Fruit fly (Drosophila melanogaster) whole organism, embryonic: ENCODE data around the gene VGlut.

Experiments used
- Aef1 ChIP-seq: fragments of 200-800 bp; sonication (Bioruptor generic); IDR thresholded peaks from 3 replicates; pipeline ENCODE4 v1.3.6; 2022; ENCODE audit warnings: missing biosample characterization, missing genetic modification characterization
- Atf-2 ChIP-seq: fragments of 200-800 bp; sonication (Bioruptor generic); optimal IDR thresholded peaks from 2 replicates; lab custom pipeline; 2016; ENCODE audit warnings: missing biosample characterization, missing genetic modification characterization
- Atf3 ChIP-seq: fragments of 200-800 bp; sonication (Bioruptor generic); optimal IDR thresholded peaks from 3 replicates; lab custom pipeline; 2016; ENCODE audit warnings: missing biosample characterization, missing genetic modification characterization
- B-H2 ChIP-seq: fragments of 200-800 bp; sonication (Bioruptor generic); optimal IDR thresholded peaks from 2 replicates; lab custom pipeline; 2018; ENCODE audit warnings: missing biosample characterization, mild to moderate bottlenecking, missing genetic modification characterization
- Bgb ChIP-seq: fragments of 200-800 bp; sonication (Bioruptor generic); IDR thresholded peaks from 2 replicates; pipeline ENCODE4 v1.3.6; 2022; ENCODE audit warnings: missing biosample characterization, missing genetic modification characterization; ENCODE audit not compliant: partially characterized antibody
- CG11247 ChIP-seq: fragments of 200-800 bp; sonication (Bioruptor generic); IDR thresholded peaks from 2 replicates; pipeline ENCODE4 v1.3.6; 2022; ENCODE audit warnings: missing biosample characterization, missing genetic modification characterization
- CG11696 ChIP-seq: fragments of 200-800 bp; sonication (Bioruptor generic); IDR thresholded peaks from 2 replicates; pipeline ENCODE4 v1.3.6; 2022; ENCODE audit warnings: missing biosample characterization, missing genetic modification characterization
- CG12071 ChIP-seq: fragments of 200-800 bp; sonication (Bioruptor generic); optimal IDR thresholded peaks from 3 replicates; lab custom pipeline; 2018; ENCODE audit warnings: missing biosample characterization, mild to moderate bottlenecking, missing genetic modification characterization
- CG12236 ChIP-seq: fragments of 200-800 bp; sonication (Bioruptor generic); optimal IDR thresholded peaks from 2 replicates; lab custom pipeline; 2016; ENCODE audit warnings: missing biosample characterization, missing genetic modification characterization
- CG13296 ChIP-seq: fragments of 200-800 bp; sonication (Bioruptor generic); optimal IDR thresholded peaks from 3 replicates; lab custom pipeline; 2018; ENCODE audit warnings: missing biosample characterization, mild to moderate bottlenecking, missing genetic modification characterization
- CG13775 ChIP-seq: fragments of 200-800 bp; sonication (Bioruptor generic); optimal IDR thresholded peaks from 3 replicates; lab custom pipeline; 2017; ENCODE audit warnings: missing biosample characterization, mild to moderate bottlenecking, missing genetic modification characterization
- CG14710 ChIP-seq: fragments of 200-800 bp; sonication (Bioruptor generic); optimal IDR thresholded peaks from 3 replicates; lab custom pipeline; 2019; ENCODE audit warnings: missing biosample characterization, mild to moderate bottlenecking, missing genetic modification characterization, moderate library complexity
- CG1603 ChIP-seq: fragments of 200-800 bp; sonication (Bioruptor generic); optimal IDR thresholded peaks from 2 replicates; lab custom pipeline; 2019; ENCODE audit warnings: missing biosample characterization, mild to moderate bottlenecking, missing genetic modification characterization, moderate library complexity
- CG17385 ChIP-seq: fragments of 200-800 bp; sonication (Bioruptor generic); optimal IDR thresholded peaks from 3 replicates; lab custom pipeline; 2018; ENCODE audit warnings: missing biosample characterization, mild to moderate bottlenecking, missing genetic modification characterization
- CG17829 ChIP-seq: fragments of 200-800 bp; optimal IDR thresholded peaks from 2 replicates; lab custom pipeline; 2019; ENCODE audit warnings: missing biosample characterization, mild to moderate bottlenecking, missing genetic modification characterization, moderate library complexity
- CG18764 ChIP-seq: fragments of 200-800 bp; sonication (Bioruptor generic); optimal IDR thresholded peaks from 3 replicates; lab custom pipeline; 2016; ENCODE audit warnings: missing biosample characterization, missing genetic modification characterization
- CG2199 ChIP-seq: fragments of 200-800 bp; sonication (Bioruptor generic); IDR thresholded peaks from 3 replicates; pipeline ENCODE4 v1.3.6; 2022; ENCODE audit warnings: missing biosample characterization, missing genetic modification characterization
- CG2889 ChIP-seq: fragments of 200-800 bp; sonication (Bioruptor generic); IDR thresholded peaks from 3 replicates; pipeline ENCODE4 v1.3.6; 2022; ENCODE audit warnings: missing biosample characterization, missing genetic modification characterization
- CG31388 ChIP-seq: fragments of 200-800 bp; sonication (Bioruptor generic); optimal IDR thresholded peaks from 2 replicates; lab custom pipeline; 2016; ENCODE audit warnings: missing biosample characterization, missing genetic modification characterization
- CG32767 ChIP-seq: fragments of 200-800 bp; sonication (Bioruptor generic); IDR thresholded peaks from 2 replicates; pipeline ENCODE4 v1.3.6; 2022; ENCODE audit warnings: missing biosample characterization, missing genetic modification characterization
- CG4328 ChIP-seq: fragments of 200-800 bp; sonication (Bioruptor generic); optimal IDR thresholded peaks from 3 replicates; lab custom pipeline; 2017; ENCODE audit warnings: missing biosample characterization, missing genetic modification reagents, missing genetic modification characterization
- CG4854 ChIP-seq: fragments of 200-800 bp; sonication (Bioruptor generic); optimal IDR thresholded peaks from 2 replicates; lab custom pipeline; 2016; ENCODE audit warnings: missing biosample characterization, missing genetic modification characterization, inconsistent platforms
- CG6689 ChIP-seq: fragments of 200-800 bp; sonication (Bioruptor generic); IDR thresholded peaks from 2 replicates; pipeline ENCODE4 v1.3.6; 2022; ENCODE audit warnings: missing biosample characterization, missing genetic modification characterization
- CG6854 ChIP-seq: fragments of 200-800 bp; sonication (Bioruptor generic); optimal IDR thresholded peaks from 3 replicates; lab custom pipeline; 2017; ENCODE audit warnings: missing biosample characterization, mild to moderate bottlenecking, missing genetic modification characterization
- CG7372 ChIP-seq: fragments of 200-800 bp; sonication (Bioruptor generic); IDR thresholded peaks from 2 replicates; pipeline ENCODE4 v1.3.6; 2022; ENCODE audit warnings: missing biosample characterization, missing genetic modification characterization
- CG9437 ChIP-seq: fragments of 200-800 bp; sonication (Bioruptor generic); optimal IDR thresholded peaks from 2 replicates; lab custom pipeline; 2018; ENCODE audit warnings: missing biosample characterization, mild to moderate bottlenecking, missing genetic modification characterization
- CG9727 ChIP-seq: fragments of 200-800 bp; sonication (Bioruptor generic); optimal IDR thresholded peaks from 3 replicates; lab custom pipeline; 2017; ENCODE audit warnings: missing biosample characterization, mild to moderate bottlenecking, missing genetic modification characterization
- CG9932 ChIP-seq: fragments of 200-800 bp; sonication (Bioruptor generic); IDR thresholded peaks from 2 replicates; pipeline ENCODE4 v1.3.6; 2022; ENCODE audit warnings: missing biosample characterization, missing genetic modification characterization
- Deaf1 ChIP-seq: fragments of 200-800 bp; optimal IDR thresholded peaks from 3 replicates; lab custom pipeline; 2019; ENCODE audit warnings: missing biosample characterization, mild to moderate bottlenecking, missing genetic modification characterization, moderate library complexity
- Dfd ChIP-seq, 2 experiments: fragments of >200 bp; optimal IDR thresholded peaks; 2 replicates each; lab custom pipeline; 2017; ENCODE audit warnings: missing biosample characterization in 2 of 2, missing genetic modification characterization in 2 of 2
- E2f1 ChIP-seq: fragments of 200-800 bp; sonication (Bioruptor generic); IDR thresholded peaks from 2 replicates; pipeline ENCODE4 v1.3.6; 2022; ENCODE audit warnings: missing biosample characterization, missing genetic modification characterization
- Fer3 ChIP-seq: fragments of 200-800 bp; sonication (Bioruptor generic); optimal IDR thresholded peaks from 2 replicates; lab custom pipeline; 2018; ENCODE audit warnings: missing biosample characterization, mild to moderate bottlenecking, missing genetic modification characterization, moderate library complexity
- Gsc ChIP-seq: fragments of 200-800 bp; sonication (Bioruptor generic); IDR thresholded peaks from 2 replicates; pipeline ENCODE4 v1.3.6; 2022; ENCODE audit warnings: missing biosample characterization, missing genetic modification characterization
- Hr3 ChIP-seq: fragments of 200-800 bp; sonication (Bioruptor generic); optimal IDR thresholded peaks from 3 replicates; lab custom pipeline; 2016; ENCODE audit warnings: missing biosample characterization, missing genetic modification characterization
- Lhr ChIP-seq: fragments of 200-800 bp; sonication (Bioruptor generic); optimal IDR thresholded peaks from 3 replicates; lab custom pipeline; 2017; ENCODE audit warnings: mild to moderate bottlenecking, missing biosample characterization, missing genetic modification reagents, missing genetic modification characterization
- Meics ChIP-seq: fragments of 200-800 bp; sonication (Bioruptor generic); optimal IDR thresholded peaks from 2 replicates; lab custom pipeline; 2017; ENCODE audit warnings: missing biosample characterization, mild to moderate bottlenecking, missing genetic modification characterization
- Pdp1 ChIP-seq, 2 experiments: fragments of 200-800 bp; sonication (Bioruptor generic); optimal IDR thresholded peaks; 3 replicates each; lab custom pipeline; 2016; ENCODE audit warnings: missing biosample characterization in 2 of 2, missing genetic modification characterization in 2 of 2, mild to moderate bottlenecking in 1 of 2, moderate library complexity in 1 of 2
- Sox102F ChIP-seq: fragments of 200-800 bp; sonication (Bioruptor generic); optimal IDR thresholded peaks from 2 replicates; lab custom pipeline; 2018; ENCODE audit warnings: missing biosample characterization, mild to moderate bottlenecking, missing genetic modification characterization, moderate library complexity
- crp ChIP-seq, 2 experiments: fragments of 200-800 bp; sonication (Bioruptor generic); optimal IDR thresholded peaks; 2 replicates in 1 of 2; 3 replicates in 1 of 2; lab custom pipeline; 2017; ENCODE audit warnings: missing biosample characterization in 2 of 2, missing genetic modification characterization in 2 of 2, mild to moderate bottlenecking in 1 of 2, moderate library complexity in 1 of 2
- emc ChIP-seq: fragments of 200-800 bp; sonication (Bioruptor generic); optimal IDR thresholded peaks from 2 replicates; lab custom pipeline; 2016; ENCODE audit warnings: missing biosample characterization, missing genetic modification characterization
- gem ChIP-seq: fragments of 200-800 bp; sonication (Bioruptor generic); optimal IDR thresholded peaks from 2 replicates; lab custom pipeline; 2019; ENCODE audit warnings: missing biosample characterization, mild to moderate bottlenecking, missing genetic modification characterization, moderate library complexity
- hkb ChIP-seq, 2 experiments: fragments of 200-800 bp in 1 of 2; fragments of >200 bp in 1 of 2; sonication (Bioruptor generic) in 1 of 2; IDR thresholded peaks in 1 of 2; optimal IDR thresholded peaks in 1 of 2; 2 replicates each; pipeline versions ENCODE4 v1.3.6 to Lab custom; 2017 to 2022; ENCODE audit warnings: missing biosample characterization in 1 of 2, missing genetic modification characterization in 1 of 2
- jigr1 ChIP-seq: fragments of 200-800 bp; sonication (Bioruptor generic); IDR thresholded peaks from 3 replicates; pipeline ENCODE4 v1.3.6; 2022; ENCODE audit warnings: missing biosample characterization, missing genetic modification characterization
- kni ChIP-seq: fragments of 200-800 bp; sonication (Bioruptor generic); optimal IDR thresholded peaks from 3 replicates; lab custom pipeline; 2017; ENCODE audit warnings: mild to moderate bottlenecking, missing biosample characterization, missing genetic modification reagents, missing genetic modification characterization
- mirr ChIP-seq: fragments of 200-800 bp; sonication (Bioruptor generic); optimal IDR thresholded peaks from 3 replicates; lab custom pipeline; 2018; ENCODE audit warnings: missing biosample characterization, mild to moderate bottlenecking, missing genetic modification characterization
- oc ChIP-seq: fragments of 200-800 bp; sonication (Bioruptor generic); optimal IDR thresholded peaks from 2 replicates; lab custom pipeline; 2018; ENCODE audit warnings: missing biosample characterization, mild to moderate bottlenecking, missing genetic modification characterization, moderate library complexity
- phol ChIP-seq: fragments of 200-800 bp; sonication (Bioruptor generic); optimal IDR thresholded peaks from 3 replicates; lab custom pipeline; 2018; ENCODE audit warnings: missing biosample characterization, mild to moderate bottlenecking, missing genetic modification characterization, moderate library complexity
- pita ChIP-seq: fragments of 200-800 bp; sonication (Bioruptor generic); optimal IDR thresholded peaks from 2 replicates; lab custom pipeline; 2017; ENCODE audit warnings: missing biosample characterization, mild to moderate bottlenecking, missing genetic modification characterization
- sd ChIP-seq: fragments of 200-800 bp; sonication (Bioruptor generic); optimal IDR thresholded peaks from 3 replicates; lab custom pipeline; 2018; ENCODE audit warnings: missing biosample characterization, mild to moderate bottlenecking, missing genetic modification characterization, moderate library complexity
- so ChIP-seq: fragments of 200-800 bp; sonication (Bioruptor generic); IDR thresholded peaks from 3 replicates; pipeline ENCODE4 v1.3.6; 2022; ENCODE audit warnings: missing biosample characterization, missing genetic modification characterization
- sob ChIP-seq: fragments of 200-800 bp; sonication (Bioruptor generic); IDR thresholded peaks from 2 replicates; pipeline ENCODE4 v1.3.6; 2022; ENCODE audit warnings: missing biosample characterization, missing genetic modification characterization

The VGlut gene

dm6 chr2L:2357228-2357656 lies 42.9 kb upstream of the VGlut start, which contains the start of gene CG9967 (continued):
- no peak for TF ChIP-seq Lhr
- no peak for TF ChIP-seq CG32767
- no peak for TF ChIP-seq CG11247 (GFP tag; lab: Robert Waterston, UW)
- TF ChIP-seq E2f1 (GFP tag; lab: Robert Waterston, UW) = no peak
- TF ChIP-seq Atf-2 = no peak
- no peak for TF ChIP-seq Meics (GFP tag; lab: Kevin White, UChicago)
- TF ChIP-seq Fer3 (tag; lab: Kevin White, UChicago) = no peak
- TF ChIP-seq CG18764 = no peak
- no peak for TF ChIP-seq CG9727 (GFP tag; lab: Kevin White, UChicago)
- TF ChIP-seq CG31388 (GFP tag; lab: Kevin White, UChicago) = no peak
- no peak for TF ChIP-seq CG2889 (GFP tag; lab: Robert Waterston, UW)
- no peak for TF ChIP-seq mirr
- TF ChIP-seq CG13296 (GFP tag; lab: Kevin White, UChicago) = peak; percentile 18
- TF ChIP-seq phol (tag; lab: Kevin White, UChicago) = peak; percentile 28
- no peak for TF ChIP-seq pita
- TF ChIP-seq Aef1 (GFP tag; lab: Robert Waterston, UW) = no peak
- TF ChIP-seq sd (tag; lab: Kevin White, UChicago) = no peak
- no peak for TF ChIP-seq CG12071 (GFP tag; lab: Kevin White, UChicago)
- TF ChIP-seq Dfd (GFP tag; optimal IDR thresholded peaks at IDR 0.05; lab: Kevin White, UChicago) = no peak
- TF ChIP-seq CG1603 (tag; lab: Kevin White, UChicago) = peak; percentile 6
- no peak for TF ChIP-seq so (GFP tag; lab: Robert Waterston, UW)
- TF ChIP-seq Pdp1 (GFP tag; optimal IDR thresholded peaks at IDR 0.05; lab: Kevin White, UChicago) = no peak
- peak; percentile 27; the same call in 1 of the 2 replicates for TF ChIP-seq Bgb (GFP tag; lab: Robert Waterston, UW)
- peak; percentile 54 to 91 for TF ChIP-seq crp (GFP tag; optimal IDR thresholded peaks at IDR 0.05; lab: Kevin White, UChicago)
- no peak for TF ChIP-seq Sox102F (GFP tag; lab: Kevin White, UChicago)
- no peak for TF ChIP-seq B-H2 (GFP tag; lab: Kevin White, UChicago)
- no peak for TF ChIP-seq hkb (optimal IDR thresholded peaks at IDR 0.05; lab: Kevin White, UChicago)
- TF ChIP-seq hkb (GFP tag; IDR thresholded peaks at IDR 0.05; lab: Robert Waterston, UW) = 0 out of 2 replicates have a peak, but pooled peaks have one; percentile 12
- no peak for TF ChIP-seq CG6689
- TF ChIP-seq CG14710 (tag; lab: Kevin White, UChicago) = peak; percentile 51
- no peak for TF ChIP-seq kni (GFP tag; lab: Kevin White, UChicago)
- peak; percentile 35 for TF ChIP-seq gem
- TF ChIP-seq CG13775 = no peak
- no peak for TF ChIP-seq sob (GFP tag; lab: Robert Waterston, UW)
- TF ChIP-seq CG2199 (GFP tag; lab: Robert Waterston, UW) = no peak
- TF ChIP-seq CG11696 (GFP tag; lab: Robert Waterston, UW) = no peak
- no peak for TF ChIP-seq Atf3 (GFP tag; lab: Kevin White, UChicago)
- TF ChIP-seq CG6854 (GFP tag; lab: Kevin White, UChicago) = no peak
- peak; percentile 11 for TF ChIP-seq CG17829 (tag; lab: Kevin White, UChicago)
- no peak for TF ChIP-seq Hr3 (GFP tag; lab: Kevin White, UChicago)
- no peak for TF ChIP-seq emc (GFP tag; lab: Kevin White, UChicago)
- TF ChIP-seq CG4854 (GFP tag; lab: Kevin White, UChicago) = no peak
- TF ChIP-seq jigr1 = no peak
- no peak for TF ChIP-seq CG9932 (GFP tag; lab: Robert Waterston, UW)
- TF ChIP-seq CG4328 (GFP tag; lab: Kevin White, UChicago) = no peak
- TF ChIP-seq CG17385 (GFP tag; lab: Kevin White, UChicago) = no peak
- no peak for TF ChIP-seq oc (tag; lab: Kevin White, UChicago)
- no peak for TF ChIP-seq CG7372
- no peak for TF ChIP-seq CG9437 (GFP tag; lab: Kevin White, UChicago)
- peak; percentile 20 for TF ChIP-seq Deaf1 (tag; lab: Kevin White, UChicago)
- no peak for TF ChIP-seq Gsc (GFP tag; lab: Robert Waterston, UW)
- TF ChIP-seq CG12236 (GFP tag; lab: Kevin White, UChicago) = no peak
